Fruit fly (Drosophila melanogaster) whole organism, wandering third instar larva: ENCODE data around the gene sro.

ENCODE experiments used
- Abd-B ChIP-seq: fragments of >200 bp; optimal IDR thresholded peaks from 2 replicates; lab custom pipeline; 2017; ENCODE audit warnings: missing biosample characterization, missing genetic modification characterization
- CG32264 ChIP-seq: fragments of 200-800 bp; sonication (Bioruptor generic); optimal IDR thresholded peaks from 2 replicates; lab custom pipeline; 2016; ENCODE audit warnings: missing biosample characterization, missing genetic modification characterization
- CG9705 ChIP-seq: fragments of 200-800 bp; sonication (Bioruptor generic); optimal IDR thresholded peaks from 2 replicates; lab custom pipeline; 2018; ENCODE audit warnings: missing biosample characterization, mild to moderate bottlenecking, missing genetic modification characterization
- CrebA ChIP-seq: fragments of 200-800 bp; sonication (Bioruptor generic); optimal IDR thresholded peaks from 2 replicates; lab custom pipeline; 2016; ENCODE audit warnings: missing biosample characterization, mild to moderate bottlenecking, missing genetic modification characterization, borderline replicate concordance
- Dfd ChIP-seq: fragments of >200 bp; optimal IDR thresholded peaks from 2 replicates; lab custom pipeline; 2017; ENCODE audit warnings: missing biosample characterization, missing genetic modification characterization
- Dif ChIP-seq: fragments of 200-275, 200-300 bp; sonication (Bioruptor generic); optimal IDR thresholded peaks from 2 replicates; lab custom pipeline; 2018; ENCODE audit warnings: missing biosample characterization, missing genetic modification characterization; ENCODE audit not compliant: partially characterized antibody
- GATAd ChIP-seq: sonication (Bioruptor generic); optimal IDR thresholded peaks from 2 replicates; lab custom pipeline; 2016; ENCODE audit warnings: missing biosample characterization, missing genetic modification characterization
- HLH106 ChIP-seq: fragments of 200-800 bp; optimal IDR thresholded peaks from 3 replicates; lab custom pipeline; 2019; ENCODE audit warnings: missing biosample characterization, mild to moderate bottlenecking, missing genetic modification characterization, moderate library complexity
- Hnf4 ChIP-seq: fragments of 200-800 bp; sonication (Bioruptor generic); optimal IDR thresholded peaks from 2 replicates; lab custom pipeline; 2016; ENCODE audit warnings: missing biosample characterization, mild to moderate bottlenecking, missing genetic modification characterization
- Hr83 ChIP-seq: fragments of 200-300 bp; sonication (Bioruptor generic); optimal IDR thresholded peaks from 2 replicates; lab custom pipeline; 2016; ENCODE audit warnings: missing biosample characterization, mild to moderate bottlenecking, missing genetic modification characterization, moderate library complexity; ENCODE audit not compliant: poor library complexity, severe bottlenecking
- Jra ChIP-seq: sonication (Bioruptor generic); optimal IDR thresholded peaks from 2 replicates; lab custom pipeline; 2016; ENCODE audit warnings: missing biosample characterization, missing genetic modification characterization
- Myc ChIP-seq: fragments of >200 bp; optimal IDR thresholded peaks from 2 replicates; lab custom pipeline; 2017
- N ChIP-seq: fragments of >200 bp; optimal IDR thresholded peaks from 2 replicates; lab custom pipeline; 2018; ENCODE audit warnings: missing biosample characterization, missing external identifiers, missing genetic modification characterization
- OdsH ChIP-seq: fragments of 200-800 bp; sonication (Bioruptor generic); optimal IDR thresholded peaks from 2 replicates; lab custom pipeline; 2016; ENCODE audit warnings: missing biosample characterization, mild to moderate bottlenecking, missing genetic modification characterization
- Rel ChIP-seq, 2 experiments: fragments of 200-800 bp; sonication (Bioruptor generic) in 1 of 2; optimal IDR thresholded peaks; 2 replicates in 1 of 2; 3 replicates in 1 of 2; lab custom pipeline; 2016 to 2019; ENCODE audit warnings: mild to moderate bottlenecking in 2 of 2, missing biosample characterization in 2 of 2, missing genetic modification characterization in 2 of 2, moderate library complexity in 1 of 2
- Sp1 ChIP-seq: fragments of 200-800 bp; sonication (Bioruptor generic); optimal IDR thresholded peaks from 3 replicates; lab custom pipeline; 2019; ENCODE audit warnings: missing biosample characterization, mild to moderate bottlenecking, missing genetic modification characterization, moderate library complexity
- Vsx2 ChIP-seq: fragments of 200-300, 225-300 bp; sonication (Bioruptor generic); optimal IDR thresholded peaks from 2 replicates; lab custom pipeline; 2018; ENCODE audit warnings: missing biosample characterization, missing genetic modification characterization; ENCODE audit not compliant: partially characterized antibody
- br ChIP-seq: fragments of 200-800 bp; sonication (Bioruptor generic); optimal IDR thresholded peaks from 2 replicates; lab custom pipeline; 2016; ENCODE audit warnings: missing biosample characterization, missing genetic modification characterization
- dl ChIP-seq, 2 experiments: fragments of 175-275, 200-275 bp in 1 of 2; fragments of 200-275 bp in 1 of 2; sonication (Bioruptor generic); optimal IDR thresholded peaks; lab custom pipeline; 2018; ENCODE audit warnings: mild to moderate bottlenecking in 2 of 2, missing biosample characterization in 2 of 2, missing genetic modification characterization in 2 of 2, moderate library complexity in 2 of 2; ENCODE audit not compliant: partially characterized antibody in 2 of 2, insufficient read depth in 1 of 2
- dmrt93B ChIP-seq: fragments of 200-800 bp; sonication (Bioruptor generic); optimal IDR thresholded peaks from 2 replicates; lab custom pipeline; 2018; ENCODE audit warnings: missing biosample characterization, mild to moderate bottlenecking, missing genetic modification characterization
- dsf ChIP-seq: sonication (Bioruptor generic); optimal IDR thresholded peaks from 2 replicates; lab custom pipeline; 2016; ENCODE audit warnings: missing biosample characterization, missing genetic modification characterization, borderline replicate concordance
- ey ChIP-seq: fragments of 200-800 bp; sonication (Bioruptor generic); optimal IDR thresholded peaks from 2 replicates; lab custom pipeline; 2016; ENCODE audit warnings: missing biosample characterization, missing genetic modification characterization
- foxo ChIP-seq, 2 experiments: fragments of 200-800 bp; sonication (Bioruptor generic); optimal IDR thresholded peaks; 2 replicates in 1 of 2; 3 replicates in 1 of 2; lab custom pipeline; 2016 to 2017; ENCODE audit warnings: missing biosample characterization in 2 of 2, missing genetic modification characterization in 2 of 2
- fru ChIP-seq: fragments of 200-800 bp; sonication (Bioruptor generic); optimal IDR thresholded peaks from 3 replicates; lab custom pipeline; 2016; ENCODE audit warnings: missing biosample characterization, mild to moderate bottlenecking, missing genetic modification characterization
- jim ChIP-seq: fragments of 175-275, 200-325 bp; sonication (Bioruptor generic); optimal IDR thresholded peaks from 2 replicates; lab custom pipeline; 2016; ENCODE audit warnings: missing biosample characterization, mild to moderate bottlenecking, missing genetic modification characterization
- lola ChIP-seq: fragments of >200 bp; optimal IDR thresholded peaks from 2 replicates; lab custom pipeline; 2017; ENCODE audit warnings: missing biosample characterization, missing genetic modification characterization
- pan ChIP-seq: fragments of >200 bp; optimal IDR thresholded peaks from 2 replicates; lab custom pipeline; 2017
- psq ChIP-seq: fragments of 200-800 bp; sonication (Bioruptor generic); optimal IDR thresholded peaks from 3 replicates; lab custom pipeline; 2017; ENCODE audit warnings: missing biosample characterization, mild to moderate bottlenecking, missing genetic modification characterization, moderate library complexity
- sage ChIP-seq: fragments of 200-800 bp; sonication (Bioruptor generic); optimal IDR thresholded peaks from 2 replicates; lab custom pipeline; 2016; ENCODE audit warnings: missing biosample characterization, mild to moderate bottlenecking, missing genetic modification characterization
- sv ChIP-seq: fragments of 200-800 bp; sonication (Bioruptor generic); optimal IDR thresholded peaks from 3 replicates; lab custom pipeline; 2016; ENCODE audit warnings: missing biosample characterization, missing genetic modification characterization
- tai ChIP-seq: sonication (Bioruptor generic); optimal IDR thresholded peaks from 2 replicates; lab custom pipeline; 2016; ENCODE audit warnings: missing biosample characterization, missing genetic modification characterization
- usp ChIP-seq: fragments of >200 bp; optimal IDR thresholded peaks from 2 replicates; lab custom pipeline; 2017; ENCODE audit warnings: missing biosample characterization, missing genetic modification characterization
- woc ChIP-seq: sonication (Bioruptor generic); optimal IDR thresholded peaks from 2 replicates; lab custom pipeline; 2016; ENCODE audit warnings: missing biosample characterization, mild to moderate bottlenecking, missing genetic modification characterization

The sro gene

dm6 chr3R:29802753-29803313 is 8.4 kb downstream of the sro start, which contains the start of the genes Etfb and CG7789 (continued):
- TF ChIP-seq Abd-B (GFP tag; lab: Kevin White, UChicago) = no peak

dm6 chr3R:29806682-29807393 is 12.4 kb downstream of the sro start, which contains the start of the genes ca and ncd:
Gene ca, plus strand, starts transcription at chr3R:29806811.
Gene ncd, minus strand, starts transcription at chr3R:29807127.
- no peak for TF ChIP-seq dsf
- no peak for TF ChIP-seq CG9705 (GFP tag; lab: Kevin White, UChicago)
- no peak for TF ChIP-seq dmrt93B (GFP tag; lab: Kevin White, UChicago)
- no peak for TF ChIP-seq br (GFP tag; lab: Kevin White, UChicago)
- TF ChIP-seq lola (GFP tag; lab: Kevin White, UChicago) = no peak
- no peak for TF ChIP-seq Hr83 (GFP tag; lab: Kevin White, UChicago)
- no peak for TF ChIP-seq Jra
- TF ChIP-seq sv (GFP tag; lab: Kevin White, UChicago) = no peak
- TF ChIP-seq dl (GFP tag; optimal IDR thresholded peaks at IDR 0.05; lab: Kevin White, UChicago; ENCODE audit: insufficient read depth in 1 of 2, partially characterized antibody in 2 of 2) = no peak
- no peak for TF ChIP-seq Hnf4 (GFP tag; lab: Kevin White, UChicago)
- no peak for TF ChIP-seq sage (GFP tag; lab: Kevin White, UChicago)
- TF ChIP-seq psq = no peak
- TF ChIP-seq OdsH (GFP tag; lab: Kevin White, UChicago) = no peak
- no peak for TF ChIP-seq Dfd (GFP tag; lab: Kevin White, UChicago)
- no peak for TF ChIP-seq tai (GFP tag; lab: Kevin White, UChicago)

- TF ChIP-seq CG32264 (GFP tag; lab: Kevin White, UChicago) (no peak), Abd-B (GFP tag; lab: Kevin White, UChicago) (no peak), GATAd (no peak), lola (GFP tag; lab: Kevin White, UChicago) (no peak), sage (GFP tag; lab: Kevin White, UChicago) (no peak), Rel (GFP tag; optimal IDR thresholded peaks at IDR 0.05; lab: Kevin White, UChicago) (no peak), Rel (tag; optimal IDR thresholded peaks at IDR 0.05; lab: Kevin White, UChicago) (no peak), OdsH (GFP tag; lab: Kevin White, UChicago) (no peak), HLH106 (no peak), N (GFP tag; lab: Kevin White, UChicago) (no peak)
These were observed 21.9 kb downstream of the sro start, which contains the start of gene Vps16B for dm6 chr3R:29816266-29816665. Gene Vps16B, minus strand, starts transcription at chr3R:29816451.

dm6 chr3R:29817664-29818063 is 23.3 kb downstream of the sro start, which contains the start of gene CG7829:
Gene CG7829, minus strand, starts transcription at chr3R:29817764.
- TF ChIP-seq Jra = no peak
- no peak for TF ChIP-seq Hr83 (GFP tag; lab: Kevin White, UChicago)
- TF ChIP-seq lola (GFP tag; lab: Kevin White, UChicago) = no peak
- TF ChIP-seq CG32264 (GFP tag; lab: Kevin White, UChicago) = no peak
- TF ChIP-seq Dfd (GFP tag; lab: Kevin White, UChicago) = no peak
- TF ChIP-seq Vsx2 (GFP tag; lab: Kevin White, UChicago) = no peak
- TF ChIP-seq Hnf4 (GFP tag; lab: Kevin White, UChicago) = no peak
- TF ChIP-seq ey (GFP tag; lab: Kevin White, UChicago) = no peak
- no peak for TF ChIP-seq N (GFP tag; lab: Kevin White, UChicago)

dm6 chr3R:29818434-29819268 is 24.3 kb downstream of the sro start, which contains the start of gene neo:
Gene neo, plus strand, starts transcription at chr3R:29819131.
- TF ChIP-seq Myc (lab: Kevin White, UChicago) (no peak), GATAd (no peak), pan (lab: Kevin White, UChicago) (no peak), jim (no peak), usp (no peak), CrebA (GFP tag; lab: Kevin White, UChicago) (no peak), sv (GFP tag; lab: Kevin White, UChicago) (no peak), dl (GFP tag; optimal IDR thresholded peaks at IDR 0.05; lab: Kevin White, UChicago; ENCODE audit: insufficient read depth in 1 of 2, partially characterized antibody in 2 of 2) (no peak), N (GFP tag; lab: Kevin White, UChicago) (no peak), Hnf4 (GFP tag; lab: Kevin White, UChicago) (no peak), Sp1 (GFP tag; lab: Kevin White, UChicago) (no peak), foxo (GFP tag; optimal IDR thresholded peaks at IDR 0.05; lab: Kevin White, UChicago) (no peak), CG32264 (GFP tag; lab: Kevin White, UChicago) (no peak), br (GFP tag; lab: Kevin White, UChicago) (no peak), Vsx2 (GFP tag; lab: Kevin White, UChicago) (no peak), OdsH (GFP tag; lab: Kevin White, UChicago) (no peak), woc (GFP tag; lab: Kevin White, UChicago) (no peak), ey (GFP tag; lab: Kevin White, UChicago) (no peak), Dif (no peak), fru (GFP tag; lab: Kevin White, UChicago) (no peak)
